ENCODE assay signal across 6 worm cellular contexts in genomic region chrII:10982017-10982416, ce11.
TF ChIP-seq lines count a peak whose summit lies in the region.

No protein-coding gene starts in this region.

TF ChIP-seq in whole organism, L1 larva, 84 proteins besides CTCF, POLR2A, EP300 and RAD21 (continues in another document):
- TF ChIP-seq nhr-76 (tag; optimal IDR thresholded peaks at IDR 0.05; lab: Kevin White, UChicago) (no peak), dsc-1 (tag; optimal IDR thresholded peaks at IDR 0.05; lab: Kevin White, UChicago) (no peak), unc-130 (tag; optimal IDR thresholded peaks at IDR 0.05; lab: Kevin White, UChicago) (peak; percentile 43), rnt-1 (tag; optimal IDR thresholded peaks at IDR 0.05; lab: Kevin White, UChicago) (peak; percentile 57), lin-35 (GFP tag; optimal IDR thresholded peaks at IDR 0.05; lab: Kevin White, UChicago) (no peak), ceh-63 (GFP tag; optimal IDR thresholded peaks at IDR 0.05; lab: Kevin White, UChicago) (no peak), nhr-20 (tag; optimal IDR thresholded peaks at IDR 0.05; lab: Kevin White, UChicago) (no peak), hpl-2 (GFP tag; optimal IDR thresholded peaks at IDR 0.05; lab: Kevin White, UChicago) (no peak), lin-14 (GFP tag; optimal IDR thresholded peaks at IDR 0.05; lab: Kevin White, UChicago) (peak; percentile 74), tbx-2 (tag; optimal IDR thresholded peaks at IDR 0.05; lab: Kevin White, UChicago) (no peak), sox-4 (tag; optimal IDR thresholded peaks at IDR 0.05; lab: Kevin White, UChicago) (no peak), nhr-90 (tag; optimal IDR thresholded peaks at IDR 0.05; lab: Kevin White, UChicago; ENCODE audit: poor library complexity) (no peak), C34B4.2 (tag; optimal IDR thresholded peaks at IDR 0.05; lab: Kevin White, UChicago) (no peak), aly-2 (tag; optimal IDR thresholded peaks at IDR 0.05; lab: Kevin White, UChicago) (no peak), lsy-2 (tag; optimal IDR thresholded peaks at IDR 0.05; lab: Kevin White, UChicago) (peak in 1 of 2 experiments; percentile 25), egl-13 (tag; optimal IDR thresholded peaks at IDR 0.05; lab: Kevin White, UChicago) (no peak)

TF ChIP-seq in whole organism, L2 larva, 48 proteins besides CTCF, POLR2A, EP300 and RAD21:
- peak; percentile 45 for TF ChIP-seq F13H6.1 (tag; optimal IDR thresholded peaks at IDR 0.05; lab: Kevin White, UChicago)
- no peak for TF ChIP-seq lin-11 (tag; optimal IDR thresholded peaks at IDR 0.05; lab: Kevin White, UChicago)
- TF ChIP-seq nhr-129 (tag; optimal IDR thresholded peaks at IDR 0.05; lab: Kevin White, UChicago): peak; percentile 28
- TF ChIP-seq ztf-1 (GFP tag; conservative IDR thresholded peaks at IDR 0.05; lab: Robert Waterston, UW): no peak
- TF ChIP-seq mab-5 (tag; optimal IDR thresholded peaks at IDR 0.05; lab: Kevin White, UChicago): peak; percentile 33
- peak; percentile 28 for TF ChIP-seq C34F6.9 (tag; optimal IDR thresholded peaks at IDR 0.05; lab: Kevin White, UChicago)
- TF ChIP-seq sem-4 (tag; optimal IDR thresholded peaks at IDR 0.05; lab: Kevin White, UChicago): peak; percentile 1
- peak in 1 of 2 experiments; percentile 52 for TF ChIP-seq lsy-2 (tag; optimal IDR thresholded peaks at IDR 0.05; lab: Kevin White, UChicago)
- no peak for TF ChIP-seq nhr-77 (tag; optimal IDR thresholded peaks at IDR 0.05; lab: Kevin White, UChicago)
- no peak for TF ChIP-seq nhr-25 (tag; optimal IDR thresholded peaks at IDR 0.05; lab: Kevin White, UChicago)
- no peak for TF ChIP-seq skn-1 (tag; optimal IDR thresholded peaks at IDR 0.05; lab: Kevin White, UChicago)

TF ChIP-seq in whole organism, L3 larva, 47 proteins besides CTCF, POLR2A, EP300 and RAD21:
- TF ChIP-seq nfya-1 (tag; optimal IDR thresholded peaks at IDR 0.05; lab: Kevin White, UChicago; ENCODE audit: insufficient read depth): peak; percentile 35
- TF ChIP-seq egl-5 (tag; optimal IDR thresholded peaks at IDR 0.05; lab: Kevin White, UChicago): peak; percentile 56
- no peak for TF ChIP-seq fkh-2 (tag; optimal IDR thresholded peaks at IDR 0.05; lab: Kevin White, UChicago)
- TF ChIP-seq nhr-25 (tag; optimal IDR thresholded peaks at IDR 0.05; lab: Kevin White, UChicago): no peak
- peak; percentile 50 for TF ChIP-seq lin-39 (tag; optimal IDR thresholded peaks at IDR 0.05; lab: Kevin White, UChicago)
- no peak for TF ChIP-seq sea-2 (GFP tag; optimal IDR thresholded peaks at IDR 0.05; lab: Kevin White, UChicago)
- no peak for TF ChIP-seq unc-39 (tag; optimal IDR thresholded peaks at IDR 0.05; lab: Kevin White, UChicago)

TF ChIP-seq in whole organism, L4 larva, 104 proteins besides CTCF, POLR2A, EP300 and RAD21:
- TF ChIP-seq hlh-30 (tag; optimal IDR thresholded peaks at IDR 0.05; lab: Kevin White, UChicago; ENCODE audit: insufficient read depth) (peak; percentile 12), nhr-11 (tag; optimal IDR thresholded peaks at IDR 0.05; lab: Kevin White, UChicago) (peak; percentile 55), fos-1 (tag; optimal IDR thresholded peaks at IDR 0.05; lab: Kevin White, UChicago) (no peak), hlh-11 (tag; optimal IDR thresholded peaks at IDR 0.05; lab: Kevin White, UChicago) (peak; percentile 4)

TF ChIP-seq in whole organism, late embryonic, 69 proteins besides CTCF, POLR2A, EP300 and RAD21:
- TF ChIP-seq ttx-3 (tag; optimal IDR thresholded peaks at IDR 0.05; lab: Kevin White, UChicago): no peak
- peak; percentile 3 for TF ChIP-seq ceh-18 (tag; optimal IDR thresholded peaks at IDR 0.05; lab: Kevin White, UChicago)
- peak; percentile 9 for TF ChIP-seq unc-55 (GFP tag; optimal IDR thresholded peaks at IDR 0.05; lab: Kevin White, UChicago)
- no peak for TF ChIP-seq ceh-9 (tag; optimal IDR thresholded peaks at IDR 0.05; lab: Kevin White, UChicago)
- no peak for TF ChIP-seq hlh-8 (tag; optimal IDR thresholded peaks at IDR 0.05; lab: Kevin White, UChicago)
- TF ChIP-seq sox-4 (tag; optimal IDR thresholded peaks at IDR 0.05; lab: Kevin White, UChicago): no peak

TF ChIP-seq in whole organism, mixed stage, embryonic, 35 proteins besides CTCF, POLR2A, EP300 and RAD21:
- TF ChIP-seq bed-3 (GFP tag; optimal IDR thresholded peaks at IDR 0.05; lab: Kevin White, UChicago) (no peak), ceh-43 (GFP tag; optimal IDR thresholded peaks at IDR 0.05; lab: Kevin White, UChicago) (no peak), unc-62 (GFP tag; optimal IDR thresholded peaks at IDR 0.05; lab: Kevin White, UChicago) (peak; percentile 60), unc-39 (tag; optimal IDR thresholded peaks at IDR 0.05; lab: Kevin White, UChicago) (no peak), elt-3 (tag; optimal IDR thresholded peaks at IDR 0.05; lab: Kevin White, UChicago) (no peak), drap-1 (GFP tag; optimal IDR thresholded peaks at IDR 0.05; lab: Kevin White, UChicago) (no peak), ham-2 (GFP tag; optimal IDR thresholded peaks at IDR 0.05; lab: Kevin White, UChicago) (no peak), elt-1 (tag; optimal IDR thresholded peaks at IDR 0.05; lab: Kevin White, UChicago; ENCODE audit: borderline replicate concordance, insufficient read depth) (no peak), flh-1 (GFP tag; optimal IDR thresholded peaks at IDR 0.05; lab: Kevin White, UChicago) (no peak), M03D4.4 (tag; optimal IDR thresholded peaks at IDR 0.05; lab: Kevin White, UChicago) (no peak), ces-1 (GFP tag; optimal IDR thresholded peaks at IDR 0.05; lab: Kevin White, UChicago) (no peak), sem-2 (GFP tag; optimal IDR thresholded peaks at IDR 0.05; lab: Kevin White, UChicago) (no peak), hlh-1 (tag; optimal IDR thresholded peaks at IDR 0.05; lab: Kevin White, UChicago) (peak; percentile 78), mls-2 (tag; optimal IDR thresholded peaks at IDR 0.05; lab: Kevin White, UChicago) (no peak), ceh-39 (tag; optimal IDR thresholded peaks at IDR 0.05; lab: Kevin White, UChicago) (no peak), nhr-28 (tag; optimal IDR thresholded peaks at IDR 0.05; lab: Kevin White, UChicago) (no peak), blmp-1 (tag; optimal IDR thresholded peaks at IDR 0.05; lab: Kevin White, UChicago) (no peak)

Comparison
In these comparisons a context has a peak if more than half of its experiments do, and no peak if none do; other contexts are left out.
1. Of the 29 proteins assayed by ChIP-seq in both whole organism, L4 larva and whole organism, L1 larva: peak only in whole organism, L4 larva: nhr-11; only in whole organism, L1 larva: lin-39 and unc-130; in both: none; in neither: 25; mixed calls (peak in some experiments, not most) for 1.